Fruit fly (Drosophila melanogaster) whole organism, wandering third instar larva: ENCODE measurements around the gene NANS.

ENCODE experiments used
- Abd-B ChIP-seq: fragments of >200 bp; optimal IDR thresholded peaks from 2 replicates; lab custom pipeline; 2017; ENCODE audit warnings: missing biosample characterization, missing genetic modification characterization
- CG9705 ChIP-seq: fragments of 200-800 bp; sonication (Bioruptor generic); optimal IDR thresholded peaks from 2 replicates; lab custom pipeline; 2018; ENCODE audit warnings: missing biosample characterization, mild to moderate bottlenecking, missing genetic modification characterization
- Dfd ChIP-seq: fragments of >200 bp; optimal IDR thresholded peaks from 2 replicates; lab custom pipeline; 2017; ENCODE audit warnings: missing biosample characterization, missing genetic modification characterization
- GATAd ChIP-seq: sonication (Bioruptor generic); optimal IDR thresholded peaks from 2 replicates; lab custom pipeline; 2016; ENCODE audit warnings: missing biosample characterization, missing genetic modification characterization
- HLH106 ChIP-seq: fragments of 200-800 bp; optimal IDR thresholded peaks from 3 replicates; lab custom pipeline; 2019; ENCODE audit warnings: missing biosample characterization, mild to moderate bottlenecking, missing genetic modification characterization, moderate library complexity
- Hnf4 ChIP-seq: fragments of 200-800 bp; sonication (Bioruptor generic); optimal IDR thresholded peaks from 2 replicates; lab custom pipeline; 2016; ENCODE audit warnings: missing biosample characterization, mild to moderate bottlenecking, missing genetic modification characterization
- Hr78 ChIP-seq: fragments of >200 bp; optimal IDR thresholded peaks from 2 replicates; lab custom pipeline; 2017; ENCODE audit warnings: missing biosample characterization, missing genetic modification characterization
- Hr83 ChIP-seq: fragments of 200-300 bp; sonication (Bioruptor generic); optimal IDR thresholded peaks from 2 replicates; lab custom pipeline; 2016; ENCODE audit warnings: missing biosample characterization, mild to moderate bottlenecking, missing genetic modification characterization, moderate library complexity; ENCODE audit not compliant: poor library complexity, severe bottlenecking
- Myc ChIP-seq: fragments of >200 bp; optimal IDR thresholded peaks from 2 replicates; lab custom pipeline; 2017
- N ChIP-seq: fragments of >200 bp; optimal IDR thresholded peaks from 2 replicates; lab custom pipeline; 2018; ENCODE audit warnings: missing biosample characterization, missing external identifiers, missing genetic modification characterization
- OdsH ChIP-seq: fragments of 200-800 bp; sonication (Bioruptor generic); optimal IDR thresholded peaks from 2 replicates; lab custom pipeline; 2016; ENCODE audit warnings: missing biosample characterization, mild to moderate bottlenecking, missing genetic modification characterization
- Rel ChIP-seq, 2 experiments: fragments of 200-800 bp; sonication (Bioruptor generic) in 1 of 2; optimal IDR thresholded peaks; 2 replicates in 1 of 2; 3 replicates in 1 of 2; lab custom pipeline; 2016 to 2019; ENCODE audit warnings: mild to moderate bottlenecking in 2 of 2, missing biosample characterization in 2 of 2, missing genetic modification characterization in 2 of 2, moderate library complexity in 1 of 2
- Sp1 ChIP-seq: fragments of 200-800 bp; sonication (Bioruptor generic); optimal IDR thresholded peaks from 3 replicates; lab custom pipeline; 2019; ENCODE audit warnings: missing biosample characterization, mild to moderate bottlenecking, missing genetic modification characterization, moderate library complexity
- br ChIP-seq: fragments of 200-800 bp; sonication (Bioruptor generic); optimal IDR thresholded peaks from 2 replicates; lab custom pipeline; 2016; ENCODE audit warnings: missing biosample characterization, missing genetic modification characterization
- brk ChIP-seq: fragments of 200-800 bp; sonication (Bioruptor generic); optimal IDR thresholded peaks from 2 replicates; lab custom pipeline; 2016; ENCODE audit warnings: missing biosample characterization, mild to moderate bottlenecking, missing genetic modification characterization
- dl ChIP-seq, 2 experiments: fragments of 175-275, 200-275 bp in 1 of 2; fragments of 200-275 bp in 1 of 2; sonication (Bioruptor generic); optimal IDR thresholded peaks; lab custom pipeline; 2018; ENCODE audit warnings: mild to moderate bottlenecking in 2 of 2, missing biosample characterization in 2 of 2, missing genetic modification characterization in 2 of 2, moderate library complexity in 2 of 2; ENCODE audit not compliant: partially characterized antibody in 2 of 2, insufficient read depth in 1 of 2
- dmrt93B ChIP-seq: fragments of 200-800 bp; sonication (Bioruptor generic); optimal IDR thresholded peaks from 2 replicates; lab custom pipeline; 2018; ENCODE audit warnings: missing biosample characterization, mild to moderate bottlenecking, missing genetic modification characterization
- dsf ChIP-seq: sonication (Bioruptor generic); optimal IDR thresholded peaks from 2 replicates; lab custom pipeline; 2016; ENCODE audit warnings: missing biosample characterization, missing genetic modification characterization, borderline replicate concordance
- ey ChIP-seq: fragments of 200-800 bp; sonication (Bioruptor generic); optimal IDR thresholded peaks from 2 replicates; lab custom pipeline; 2016; ENCODE audit warnings: missing biosample characterization, missing genetic modification characterization
- foxo ChIP-seq, 2 experiments: fragments of 200-800 bp; sonication (Bioruptor generic); optimal IDR thresholded peaks; 2 replicates in 1 of 2; 3 replicates in 1 of 2; lab custom pipeline; 2016 to 2017; ENCODE audit warnings: missing biosample characterization in 2 of 2, missing genetic modification characterization in 2 of 2
- fru ChIP-seq: fragments of 200-800 bp; sonication (Bioruptor generic); optimal IDR thresholded peaks from 3 replicates; lab custom pipeline; 2016; ENCODE audit warnings: missing biosample characterization, mild to moderate bottlenecking, missing genetic modification characterization
- h ChIP-seq: fragments of 200-800 bp; sonication (Bioruptor generic); optimal IDR thresholded peaks from 3 replicates; lab custom pipeline; 2016; ENCODE audit warnings: missing biosample characterization, mild to moderate bottlenecking, missing genetic modification characterization
- jim ChIP-seq: fragments of 175-275, 200-325 bp; sonication (Bioruptor generic); optimal IDR thresholded peaks from 2 replicates; lab custom pipeline; 2016; ENCODE audit warnings: missing biosample characterization, mild to moderate bottlenecking, missing genetic modification characterization
- psq ChIP-seq: fragments of 200-800 bp; sonication (Bioruptor generic); optimal IDR thresholded peaks from 3 replicates; lab custom pipeline; 2017; ENCODE audit warnings: missing biosample characterization, mild to moderate bottlenecking, missing genetic modification characterization, moderate library complexity
- rgr ChIP-seq: fragments of 200-800 bp; sonication (Bioruptor generic); optimal IDR thresholded peaks from 3 replicates; lab custom pipeline; 2016; ENCODE audit warnings: missing biosample characterization, mild to moderate bottlenecking, missing genetic modification characterization
- sv ChIP-seq: fragments of 200-800 bp; sonication (Bioruptor generic); optimal IDR thresholded peaks from 3 replicates; lab custom pipeline; 2016; ENCODE audit warnings: missing biosample characterization, missing genetic modification characterization
- tai ChIP-seq: sonication (Bioruptor generic); optimal IDR thresholded peaks from 2 replicates; lab custom pipeline; 2016; ENCODE audit warnings: missing biosample characterization, missing genetic modification characterization
- usp ChIP-seq: fragments of >200 bp; optimal IDR thresholded peaks from 2 replicates; lab custom pipeline; 2017; ENCODE audit warnings: missing biosample characterization, missing genetic modification characterization

Gene NANS

dm6 chr3R:12429120-12429610, 2.8 kb downstream of the NANS start, which contains the start of the genes CG5641 and CG5245:
CG5641 (minus strand) TSS chr3R:12429282.
CG5245 (plus strand) TSS chr3R:12429560.
- TF ChIP-seq h (GFP tag; lab: Kevin White, UChicago) (no peak), ey (GFP tag; lab: Kevin White, UChicago) (no peak), Rel (GFP tag; optimal IDR thresholded peaks at IDR 0.05; lab: Kevin White, UChicago) (no peak), Rel (tag; optimal IDR thresholded peaks at IDR 0.05; lab: Kevin White, UChicago) (peak; percentile 66)

dm6 chr3R:12431030-12431489, 4.7 kb downstream of the NANS start, which contains the start of gene Prosalpha2:
Prosalpha2 (plus strand) TSS chr3R:12431321.
- TF ChIP-seq HLH106 (tag; lab: Kevin White, UChicago) (peak; percentile 11), Sp1 (peak; percentile 9), psq (peak; percentile 12), ey (GFP tag; lab: Kevin White, UChicago) (peak; percentile 28), Rel (GFP tag; optimal IDR thresholded peaks at IDR 0.05; lab: Kevin White, UChicago) (no peak), Rel (tag; optimal IDR thresholded peaks at IDR 0.05; lab: Kevin White, UChicago) (peak; percentile 99), CG9705 (GFP tag; lab: Kevin White, UChicago) (no peak), Hnf4 (no peak), rgr (GFP tag; lab: Kevin White, UChicago) (peak; percentile 29), Hr83 (GFP tag; lab: Kevin White, UChicago) (no peak), Myc (lab: Kevin White, UChicago) (peak; percentile 38), foxo (GFP tag; optimal IDR thresholded peaks at IDR 0.05; lab: Kevin White, UChicago) (peak in 1 of 2 experiments; percentile 48), Hr78 (GFP tag; lab: Kevin White, UChicago) (no peak), br (no peak), dsf (no peak)

dm6 chr3R:12433764-12434163, 7.4 kb downstream of the NANS start, which contains the start of the genes Aos1 and Srlp:
Aos1 (minus strand) TSS chr3R:12433822.
Srlp (plus strand) TSS chr3R:12434098.
- TF ChIP-seq OdsH (GFP tag; lab: Kevin White, UChicago) (peak; percentile 32), N (GFP tag; lab: Kevin White, UChicago) (no peak), jim (GFP tag; lab: Kevin White, UChicago) (no peak), psq (peak; percentile 46), tai (GFP tag; lab: Kevin White, UChicago) (no peak), foxo (GFP tag; optimal IDR thresholded peaks at IDR 0.05; lab: Kevin White, UChicago) (peak in 1 of 2 experiments; percentile 60), Rel (GFP tag; optimal IDR thresholded peaks at IDR 0.05; lab: Kevin White, UChicago) (no peak), Rel (tag; optimal IDR thresholded peaks at IDR 0.05; lab: Kevin White, UChicago) (peak; percentile 70), fru (no peak), sv (GFP tag; lab: Kevin White, UChicago) (no peak), Myc (lab: Kevin White, UChicago) (peak; percentile 95), HLH106 (tag; lab: Kevin White, UChicago) (peak; percentile 74), usp (GFP tag; lab: Kevin White, UChicago) (no peak), Dfd (GFP tag; lab: Kevin White, UChicago) (no peak), Hr78 (GFP tag; lab: Kevin White, UChicago) (no peak), rgr (GFP tag; lab: Kevin White, UChicago) (peak; percentile 18), Sp1 (peak; percentile 68), Hnf4 (no peak), brk (GFP tag; lab: Kevin White, UChicago) (no peak), Hr83 (GFP tag; lab: Kevin White, UChicago) (no peak), CG9705 (GFP tag; lab: Kevin White, UChicago) (peak; percentile 56), h (GFP tag; lab: Kevin White, UChicago) (no peak)

- TF ChIP-seq HLH106 (tag; lab: Kevin White, UChicago) (no peak), GATAd (GFP tag; lab: Kevin White, UChicago) (no peak), Rel (GFP tag; optimal IDR thresholded peaks at IDR 0.05; lab: Kevin White, UChicago) (no peak), Rel (tag; optimal IDR thresholded peaks at IDR 0.05; lab: Kevin White, UChicago) (no peak), ey (GFP tag; lab: Kevin White, UChicago) (no peak), Abd-B (GFP tag; lab: Kevin White, UChicago) (no peak), dmrt93B (GFP tag; lab: Kevin White, UChicago) (no peak), OdsH (GFP tag; lab: Kevin White, UChicago) (no peak)
These were observed 9.6 kb downstream of the NANS start, which contains the start of gene Desat2 for dm6 chr3R:12435948-12436347. Desat2 (plus strand) TSS chr3R:12436248.

- TF ChIP-seq N (GFP tag; lab: Kevin White, UChicago), result no peak
- TF ChIP-seq h (GFP tag; lab: Kevin White, UChicago), result no peak
- no peak for TF ChIP-seq psq
- no peak for TF ChIP-seq rgr (GFP tag; lab: Kevin White, UChicago)
- no peak for TF ChIP-seq Hnf4
- no peak for TF ChIP-seq tai (GFP tag; lab: Kevin White, UChicago)
- no peak for TF ChIP-seq foxo (GFP tag; optimal IDR thresholded peaks at IDR 0.05; lab: Kevin White, UChicago)
- TF ChIP-seq HLH106 (tag; lab: Kevin White, UChicago), result no peak
- TF ChIP-seq dl (GFP tag; optimal IDR thresholded peaks at IDR 0.05; lab: Kevin White, UChicago; ENCODE audit: insufficient read depth in 1 of 2, partially characterized antibody in 2 of 2), result no peak
- TF ChIP-seq jim (GFP tag; lab: Kevin White, UChicago), result no peak
- no peak for TF ChIP-seq ey (GFP tag; lab: Kevin White, UChicago)
- TF ChIP-seq CG9705 (GFP tag; lab: Kevin White, UChicago), result no peak
These were observed 12.6 kb downstream of the NANS start, which contains the start of the genes CG17207 and CG46427 for dm6 chr3R:12439039-12439400. CG17207 (minus strand) TSS chr3R:12439139. CG46427 (minus strand) TSS chr3R:12439139.
